Worm (Caenorhabditis elegans) whole organism, dauer: ENCODE results near the gene gly-7.
"Not testable (repeated sequence)": the region's sequence is repeated elsewhere in the genome, so short reads cannot be mapped to it uniquely, and the experiment has no call there.

ENCODE experiments used
- unc-62 ChIP-seq: sonication (generic microtip); optimal IDR thresholded peaks from 2 replicates; lab custom pipeline; 2017; ENCODE audit warnings: missing biosample characterization, missing genetic modification reagents, missing genetic modification characterization

Gene gly-7

DNA sequence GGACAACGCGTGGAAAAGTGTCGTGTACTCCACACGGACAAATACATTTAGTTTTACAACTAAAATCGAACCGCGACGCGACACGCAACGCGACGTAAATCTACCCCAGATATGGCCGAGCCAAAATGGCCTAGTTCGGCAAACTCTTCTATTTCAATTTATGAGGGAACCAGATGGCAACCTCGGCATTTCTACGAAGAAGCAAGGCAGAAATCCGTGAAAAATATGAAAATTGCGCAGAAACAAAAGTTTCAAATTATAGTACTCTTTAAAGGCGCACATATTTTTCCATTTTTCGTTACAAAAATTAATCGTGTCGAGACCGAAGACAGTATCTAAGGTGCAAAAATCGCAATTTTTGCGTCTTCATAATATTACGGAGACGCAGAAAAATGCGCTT is 6.3 kb downstream of the gly-7 start, which contains the start of gene Y46H3A.5:
Gene Y46H3A.5, minus strand, starts transcription at position 101 of the 400 bp plus-strand sequence.
- not testable (repeated sequence) for TF ChIP-seq unc-62 (GFP tag; lab: Kevin White, UChicago)

DNA sequence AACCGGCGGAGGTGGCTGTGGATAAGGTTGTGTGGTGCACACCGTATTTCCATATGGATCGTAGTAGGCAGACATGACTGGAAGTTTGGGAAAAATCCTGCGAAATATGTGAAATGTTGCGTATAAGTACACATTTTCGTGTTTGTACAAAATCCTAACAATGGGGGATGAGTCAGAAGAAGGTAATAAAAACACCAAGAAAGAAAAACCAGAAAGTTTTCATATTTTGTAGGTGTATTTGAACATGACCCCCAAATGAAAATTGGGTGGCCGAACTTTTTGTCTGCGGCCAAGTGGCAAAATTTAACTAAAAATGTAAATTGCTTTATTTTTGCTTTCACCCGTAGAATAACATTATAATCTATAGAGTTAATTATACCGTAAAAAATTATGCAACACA is 10.1 kb downstream of the gly-7 start, which contains the start of gene Y46H3A.4:
Gene Y46H3A.4, minus strand, starts transcription at position 101 of the 400 bp plus-strand sequence.
- no peak for TF ChIP-seq unc-62 (GFP tag; lab: Kevin White, UChicago)

DNA sequence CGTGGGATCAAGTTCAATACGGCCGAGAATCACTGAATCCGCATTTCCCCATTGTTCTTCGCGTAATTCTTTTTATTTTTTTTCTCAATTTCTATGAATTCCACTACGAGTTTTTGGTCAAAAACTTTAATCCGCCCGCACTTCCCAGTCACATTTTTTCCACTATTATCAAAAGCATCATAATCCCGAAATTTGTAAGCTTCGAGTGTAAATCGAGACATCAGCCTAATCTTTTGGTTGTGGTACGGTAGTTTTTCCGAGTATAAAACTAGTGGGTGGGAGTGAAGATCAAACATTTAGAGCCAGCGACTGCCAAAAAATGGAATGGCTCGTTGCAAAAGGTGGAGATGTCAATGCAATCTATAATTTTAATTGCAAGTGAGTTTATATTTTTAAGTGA is 14.0 kb downstream of the gly-7 start, which contains the start of gene srt-42:
Gene srt-42, plus strand, starts transcription at position 301 of the 400 bp plus-strand sequence.
- TF ChIP-seq unc-62 (GFP tag; lab: Kevin White, UChicago) = no peak

DNA sequence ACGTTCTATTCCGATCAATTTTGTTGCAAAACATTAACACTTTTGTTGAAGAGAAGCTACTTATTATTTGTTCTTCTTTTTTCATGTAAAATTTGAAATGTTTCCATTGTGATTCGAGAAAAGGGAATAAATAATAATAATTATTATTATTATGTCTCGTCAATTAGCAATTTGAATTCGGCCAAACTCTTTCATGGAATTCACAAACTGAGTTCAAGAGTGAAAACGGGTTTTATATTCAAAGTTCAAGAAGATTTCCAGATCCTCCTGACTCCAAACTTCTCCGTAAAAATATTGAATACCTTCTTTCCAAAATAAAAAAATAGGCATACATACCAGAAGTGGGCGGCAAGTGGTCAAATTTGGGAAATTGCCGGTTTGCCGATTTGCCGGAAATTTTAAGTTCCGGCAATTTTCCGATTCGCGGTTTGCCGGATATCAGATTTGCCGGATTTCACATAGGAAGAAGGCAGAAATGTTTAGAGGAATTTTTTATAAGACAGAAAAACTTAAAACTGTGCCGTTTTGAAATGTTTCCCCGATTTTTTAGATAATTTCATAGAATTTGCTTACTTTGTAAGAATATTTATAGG is 15.3 kb downstream of the gly-7 start:
- no peak for TF ChIP-seq unc-62 (GFP tag; lab: Kevin White, UChicago)

DNA sequence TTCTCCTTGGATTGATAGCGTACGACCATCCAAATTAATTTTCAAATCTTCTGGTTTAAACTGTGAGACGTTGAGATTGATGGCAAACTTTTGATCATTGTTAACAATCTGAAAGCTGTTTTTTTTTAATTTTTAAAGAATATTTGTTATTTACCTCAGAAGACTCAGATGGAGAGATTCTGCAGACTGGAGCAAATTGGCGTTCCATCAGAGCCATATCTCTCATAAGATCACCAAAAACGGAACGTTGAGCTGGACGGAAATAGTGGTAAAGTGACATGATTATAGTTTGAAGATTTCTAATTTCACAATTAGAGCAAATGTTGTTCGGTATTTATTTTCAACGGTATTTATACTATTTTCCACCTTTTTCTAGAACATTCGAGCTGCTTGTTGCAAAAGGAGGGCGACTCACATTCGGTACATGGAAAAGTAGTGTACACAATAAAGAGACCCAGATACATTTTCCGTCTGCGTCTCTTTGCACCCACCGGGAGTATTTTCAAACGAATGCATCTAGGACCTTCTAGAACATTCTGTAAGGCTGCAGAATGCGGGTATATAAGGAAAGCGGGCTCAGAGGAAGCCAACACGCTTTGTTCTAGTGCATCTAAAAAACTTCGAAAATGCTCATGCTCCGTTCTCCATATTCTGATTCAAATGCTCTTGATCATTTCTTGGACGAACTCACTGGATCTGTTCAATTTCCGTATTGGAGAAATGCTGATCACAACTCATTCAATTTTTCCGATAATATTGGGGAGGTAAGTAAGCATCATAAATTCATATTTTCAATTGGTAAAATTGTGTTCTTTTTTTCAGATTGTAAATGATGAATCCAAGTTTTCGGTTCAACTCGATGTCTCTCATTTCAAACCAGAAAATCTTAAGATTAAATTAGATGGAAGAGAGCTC is 16.2 kb downstream of the gly-7 start, which contains the start of the genes hsp-16.2 and hsp-16.41:
Gene hsp-16.2, minus strand, starts transcription at position 313 of the 915 bp plus-strand sequence.
Gene hsp-16.41, plus strand, starts transcription at position 534 of the 915 bp plus-strand sequence.
- TF ChIP-seq unc-62 (GFP tag; lab: Kevin White, UChicago) = no peak

DNA sequence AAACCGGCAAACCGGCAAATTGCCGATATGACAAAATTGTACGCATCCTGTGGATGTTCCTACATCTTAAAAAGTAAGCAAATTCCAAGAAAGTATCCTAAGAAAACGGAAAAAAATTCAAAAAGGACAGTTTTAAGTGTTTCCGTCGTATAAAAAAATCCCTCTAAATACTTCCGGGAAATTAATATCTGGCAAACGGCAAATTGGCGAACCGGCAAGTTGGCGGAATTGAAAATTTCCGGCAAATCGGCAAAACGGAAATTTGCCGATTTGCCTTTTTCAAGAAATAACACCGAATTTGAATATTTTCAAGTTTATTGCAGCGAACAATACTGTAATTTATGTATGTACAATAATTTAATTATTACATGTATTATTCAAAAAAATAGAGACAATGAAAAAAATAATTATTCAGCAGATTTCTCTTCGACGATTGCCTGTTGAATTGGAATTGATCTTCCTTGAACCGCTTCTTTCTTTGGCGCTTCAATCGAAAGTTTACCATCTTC is 17.0 kb downstream of the gly-7 start:
- TF ChIP-seq unc-62 (GFP tag; lab: Kevin White, UChicago) = no peak

DNA sequence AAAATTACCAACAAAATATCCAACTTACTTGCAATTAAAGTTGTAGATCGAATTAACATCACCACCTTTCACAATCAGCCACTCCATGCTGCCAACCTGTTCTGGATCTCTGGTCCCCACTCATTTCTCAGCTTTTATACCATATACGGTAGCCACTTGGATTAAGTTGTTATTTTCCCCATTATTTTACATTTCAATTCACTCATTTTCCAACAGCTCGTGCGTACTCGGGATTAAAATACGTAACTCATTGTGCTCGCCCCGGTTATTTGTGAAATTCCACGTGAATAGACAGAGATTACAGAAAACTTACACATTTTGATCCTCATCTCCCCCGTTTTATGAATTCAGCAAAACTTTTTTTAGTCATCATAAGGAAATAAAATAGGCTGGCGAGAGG is 18.1 kb downstream of the gly-7 start, which contains the start of gene srt-41:
Gene srt-41, minus strand, starts transcription at position 101 of the 400 bp plus-strand sequence.
- TF ChIP-seq unc-62 (GFP tag; lab: Kevin White, UChicago) = no peak

DNA sequence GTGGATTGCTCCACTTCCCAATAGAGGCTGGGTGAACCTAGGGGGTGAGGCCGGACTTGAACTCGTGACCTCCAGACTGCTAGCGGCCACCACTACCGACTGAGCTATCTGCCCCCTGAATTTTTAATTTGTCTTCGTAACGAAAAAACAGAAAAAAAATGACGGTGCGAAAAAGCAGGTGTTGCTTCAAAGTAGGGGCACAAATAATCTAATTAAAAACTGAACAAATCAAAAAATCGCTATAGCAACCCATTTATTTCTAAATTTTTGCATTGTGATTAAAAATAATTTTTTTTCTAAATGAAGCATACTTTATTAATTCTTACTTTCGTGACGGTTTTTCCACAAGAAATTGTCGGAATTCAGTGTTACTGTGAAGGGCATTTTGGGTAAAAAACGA is 23.2 kb downstream of the gly-7 start, which contains the start of gene F36H9.10:
Gene F36H9.10, plus strand, starts transcription at position 301 of the 400 bp plus-strand sequence.
- no peak for TF ChIP-seq unc-62 (GFP tag; lab: Kevin White, UChicago)

DNA sequence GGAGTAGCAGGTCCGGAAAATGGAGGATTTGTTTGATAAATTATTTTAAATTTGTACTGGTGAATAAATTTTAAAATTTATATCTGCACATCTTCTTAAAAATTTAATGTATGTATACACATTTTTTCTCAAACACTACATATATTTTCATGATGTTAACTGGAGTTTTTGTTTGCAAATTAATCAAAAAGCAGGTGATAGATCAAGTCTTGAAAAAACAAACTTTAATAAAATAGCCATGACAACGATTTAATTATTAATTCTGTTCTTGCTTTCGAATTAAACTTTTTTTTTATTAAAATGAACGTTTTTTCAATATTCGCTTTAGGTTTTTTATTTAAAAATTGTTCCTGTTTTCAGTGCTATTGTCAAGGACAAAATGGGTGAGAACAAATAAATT is 26.9 kb downstream of the gly-7 start, which contains the start of gene F36H9.1:
Gene F36H9.1, plus strand, starts transcription at position 301 of the 400 bp plus-strand sequence.
- TF ChIP-seq unc-62 (GFP tag; lab: Kevin White, UChicago) = no peak

DNA sequence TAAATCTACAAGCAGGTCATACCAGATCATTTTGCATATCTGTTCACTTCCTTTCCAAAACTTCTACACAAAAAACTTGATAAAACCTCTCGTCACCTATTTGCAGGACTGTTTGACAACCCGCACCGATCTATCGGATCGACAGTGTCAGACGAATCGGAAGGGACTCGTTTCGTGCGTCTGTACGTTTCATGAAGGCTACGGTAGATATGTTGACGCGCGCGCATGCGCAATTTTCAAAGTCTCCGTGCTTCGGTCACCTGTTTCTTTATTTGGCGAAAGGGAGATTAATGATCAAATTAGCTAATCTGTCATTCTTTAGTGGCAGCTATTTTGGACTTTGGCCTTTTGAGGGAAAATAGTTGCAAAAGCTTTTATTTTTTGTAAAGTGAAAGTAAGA is 31.6 kb downstream of the gly-7 start:
- TF ChIP-seq unc-62 (GFP tag; lab: Kevin White, UChicago) = no peak

DNA sequence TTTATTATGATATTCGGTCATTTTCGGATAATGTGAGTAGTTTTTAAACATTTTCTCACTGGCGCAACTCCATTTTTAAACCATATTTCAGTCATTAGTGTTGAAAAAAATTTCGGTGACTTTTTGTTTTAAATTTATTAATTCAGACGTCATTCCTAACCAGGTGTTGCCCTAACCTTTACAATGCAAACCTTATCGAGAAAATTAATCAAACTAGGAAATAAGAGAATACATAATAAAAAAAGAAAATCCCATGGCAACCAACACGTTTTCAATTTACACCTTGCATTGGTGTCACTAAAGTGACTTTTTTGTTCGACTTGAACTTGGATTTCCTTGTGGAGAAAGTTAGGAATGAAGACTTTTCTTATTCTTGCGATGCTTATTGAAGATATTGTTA is 33.0 kb downstream of the gly-7 start, which contains the start of gene F36H9.2:
Gene F36H9.2, plus strand, starts transcription at position 301 of the 400 bp plus-strand sequence.
- TF ChIP-seq unc-62 (GFP tag; lab: Kevin White, UChicago) = no peak

DNA sequence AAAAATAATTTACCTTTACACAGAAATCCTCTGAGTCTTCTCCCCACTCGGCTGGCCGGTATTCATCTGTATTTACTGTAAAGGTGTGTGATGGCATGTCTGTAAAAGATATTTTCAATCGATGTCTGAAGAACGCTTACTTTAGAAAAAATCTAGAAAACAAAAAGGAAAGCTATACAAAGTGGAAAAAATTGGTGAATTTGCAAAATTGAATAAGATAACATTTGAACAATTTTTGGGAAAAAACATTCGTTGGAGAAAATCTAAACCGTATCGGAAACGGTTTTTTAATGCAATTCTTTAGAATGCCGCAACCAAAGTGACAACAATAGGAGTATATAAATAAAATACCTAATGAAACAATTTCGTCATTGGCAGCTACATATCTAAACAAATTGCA is 39.2 kb downstream of the gly-7 start, which contains the start of gene F36H9.5:
Gene F36H9.5, minus strand, starts transcription at position 101 of the 400 bp plus-strand sequence.
- TF ChIP-seq unc-62 (GFP tag; lab: Kevin White, UChicago) = no peak

DNA sequence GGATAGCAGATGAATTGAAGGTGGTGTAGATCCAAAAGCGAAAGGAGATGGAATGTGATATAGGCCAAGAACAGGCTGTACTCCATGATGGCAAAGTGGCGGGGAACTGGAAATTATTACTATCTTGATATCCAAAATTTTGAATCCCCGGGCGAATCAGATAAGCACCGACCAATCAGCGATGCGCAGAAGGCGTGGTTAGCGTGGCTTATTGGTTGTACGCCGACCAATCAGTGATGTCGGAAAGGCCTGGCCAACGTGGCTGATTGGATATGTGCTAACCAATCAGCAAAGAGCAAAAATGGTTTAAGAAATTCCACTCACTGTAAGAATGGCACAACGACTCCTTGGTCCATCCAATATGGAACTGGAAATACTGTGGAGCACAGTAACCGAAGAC is 41.1 kb downstream of the gly-7 start:
- TF ChIP-seq unc-62 (GFP tag; lab: Kevin White, UChicago) = no peak

DNA sequence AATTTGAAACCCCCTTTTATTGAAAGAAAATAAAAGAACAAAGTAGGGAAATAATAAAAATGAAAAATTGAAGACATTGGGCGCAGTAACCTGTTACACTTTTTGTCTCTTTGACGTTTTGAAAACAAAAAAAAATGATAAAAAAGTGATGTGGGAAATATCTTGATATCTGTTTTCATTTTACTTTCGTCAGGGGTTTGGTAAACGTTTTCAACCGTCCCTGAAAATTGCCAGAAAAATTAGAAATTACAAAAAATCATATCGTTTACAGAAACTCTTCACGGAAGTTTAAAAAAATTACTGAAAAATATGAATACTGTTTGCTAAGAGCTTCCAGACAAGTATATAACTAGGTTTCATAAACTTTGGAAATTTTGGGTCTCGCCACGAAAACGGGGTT is 42.0 kb downstream of the gly-7 start, which contains the start of gene F36H9.4:
Gene F36H9.4, minus strand, starts transcription at position 101 of the 400 bp plus-strand sequence.
- TF ChIP-seq unc-62 (GFP tag; lab: Kevin White, UChicago) = no peak

DNA sequence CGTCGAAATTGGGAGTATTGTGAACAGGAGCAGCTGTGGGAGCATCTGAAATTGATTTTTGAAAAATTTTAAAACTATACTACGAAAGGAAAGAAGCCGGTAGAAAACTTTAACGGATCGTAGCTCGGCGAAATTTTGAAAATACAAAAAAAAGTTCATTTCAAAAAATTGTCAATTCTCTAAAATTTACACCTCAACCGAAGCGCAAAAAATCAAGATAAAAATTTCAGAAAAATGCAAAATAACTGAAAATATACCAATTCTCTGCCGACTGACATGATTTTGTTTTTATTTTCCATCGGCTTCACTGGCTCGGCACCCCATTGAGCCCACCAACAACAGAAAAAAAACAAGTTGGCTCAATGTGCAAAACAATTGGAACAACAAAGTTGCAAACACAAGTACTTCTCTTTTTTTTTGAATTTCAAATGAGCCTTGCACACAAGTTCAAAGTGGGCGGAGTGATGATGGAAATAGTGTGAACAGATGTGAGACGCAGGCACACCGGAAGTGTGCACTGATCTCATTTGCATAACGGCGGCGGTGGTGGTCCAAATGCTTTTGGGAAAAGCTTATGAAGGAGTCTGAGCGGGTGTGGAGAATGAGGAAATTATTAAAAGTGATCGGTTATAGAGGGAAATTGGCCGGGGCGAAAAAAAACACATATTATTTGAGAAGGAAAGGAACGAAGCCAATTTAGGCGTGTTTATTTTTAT is 46.1 kb downstream of the gly-7 start, which contains the start of gene F36H9.7:
Gene F36H9.7, minus strand, starts transcription at position 51 of the 716 bp plus-strand sequence.
- no peak for TF ChIP-seq unc-62 (GFP tag; lab: Kevin White, UChicago)
